Worm (Caenorhabditis elegans): Measurements from ENCODE around the gene srt-40.

Gene srt-40

ce11 chrV:2233177-2233576, 27.1 kb upstream of the srt-40 start, which contains the start of gene nhr-96:
Gene nhr-96, plus strand, starts transcription at chrV:2233477.
- no peak for TF ChIP-seq T22C8.4 (GFP tag; IDR thresholded peaks at IDR 0.05)
- TF ChIP-seq flt-1 (GFP tag; IDR thresholded peaks at IDR 0.05) = no peak
- TF ChIP-seq ref-1 (GFP tag; conservative IDR thresholded peaks at IDR 0.05) = no peak
- TF ChIP-seq ztf-29 (GFP tag; IDR thresholded peaks at IDR 0.05) = no peak
- no peak for TF ChIP-seq cog-1 (tag; optimal IDR thresholded peaks at IDR 0.05)
- no peak for TF ChIP-seq tab-1 (GFP tag; IDR thresholded peaks at IDR 0.05)
- no peak for TF ChIP-seq klf-2 (GFP tag; conservative IDR thresholded peaks at IDR 0.05)
- TF ChIP-seq ztf-23 (GFP tag; IDR thresholded peaks at IDR 0.05) = no peak
- TF ChIP-seq med-1 (GFP tag; optimal IDR thresholded peaks at IDR 0.05; ENCODE audit: insufficient read depth) = no peak

ce11 chrV:2230912-2231311, 24.8 kb upstream of the srt-40 start, which contains the start of gene nhr-134:
Gene nhr-134, plus strand, starts transcription at chrV:2231223.
- TF ChIP-seq ztf-23 (GFP tag; IDR thresholded peaks at IDR 0.05) (no peak), klf-2 (GFP tag; conservative IDR thresholded peaks at IDR 0.05) (no peak), tab-1 (GFP tag; IDR thresholded peaks at IDR 0.05) (no peak), flt-1 (GFP tag; IDR thresholded peaks at IDR 0.05) (no peak), ref-1 (GFP tag; conservative IDR thresholded peaks at IDR 0.05) (no peak), T22C8.4 (GFP tag; IDR thresholded peaks at IDR 0.05) (no peak), med-1 (GFP tag; optimal IDR thresholded peaks at IDR 0.05; ENCODE audit: insufficient read depth) (no peak), cog-1 (tag; optimal IDR thresholded peaks at IDR 0.05) (no peak), ztf-29 (GFP tag; IDR thresholded peaks at IDR 0.05) (no peak)

- TF ChIP-seq flt-1 (GFP tag; IDR thresholded peaks at IDR 0.05) (no peak), T22C8.4 (GFP tag; IDR thresholded peaks at IDR 0.05) (no peak), ztf-23 (GFP tag; IDR thresholded peaks at IDR 0.05) (no peak), klf-2 (GFP tag; conservative IDR thresholded peaks at IDR 0.05) (no peak), med-1 (GFP tag; optimal IDR thresholded peaks at IDR 0.05; ENCODE audit: insufficient read depth) (no peak), ref-1 (GFP tag; conservative IDR thresholded peaks at IDR 0.05) (no peak), cog-1 (tag; optimal IDR thresholded peaks at IDR 0.05) (no peak), ztf-29 (GFP tag; IDR thresholded peaks at IDR 0.05) (no peak), tab-1 (GFP tag; IDR thresholded peaks at IDR 0.05) (no peak)
Measured at ce11 chrV:2228781-2229180, 22.7 kb upstream of the srt-40 start, which contains the start of gene nhr-126. Gene nhr-126, plus strand, starts transcription at chrV:2229081.

ce11 chrV:2226903-2227302, 20.8 kb upstream of the srt-40 start, which contains the start of gene nhr-18:
Gene nhr-18, plus strand, starts transcription at chrV:2227203.
- TF ChIP-seq med-1 (GFP tag; optimal IDR thresholded peaks at IDR 0.05; ENCODE audit: insufficient read depth) = no peak
- TF ChIP-seq klf-2 (GFP tag; conservative IDR thresholded peaks at IDR 0.05) = no peak
- no peak for TF ChIP-seq T22C8.4 (GFP tag; IDR thresholded peaks at IDR 0.05)
- TF ChIP-seq tab-1 (GFP tag; IDR thresholded peaks at IDR 0.05) = no peak
- TF ChIP-seq ref-1 (GFP tag; conservative IDR thresholded peaks at IDR 0.05) = no peak
- no peak for TF ChIP-seq flt-1 (GFP tag; IDR thresholded peaks at IDR 0.05)
- no peak for TF ChIP-seq cog-1 (tag; optimal IDR thresholded peaks at IDR 0.05)
- TF ChIP-seq ztf-29 (GFP tag; IDR thresholded peaks at IDR 0.05) = no peak
- TF ChIP-seq ztf-23 (GFP tag; IDR thresholded peaks at IDR 0.05) = no peak

- TF ChIP-seq cog-1 (tag; optimal IDR thresholded peaks at IDR 0.05) (no peak), med-1 (GFP tag; optimal IDR thresholded peaks at IDR 0.05; ENCODE audit: insufficient read depth) (no peak), ztf-29 (GFP tag; IDR thresholded peaks at IDR 0.05) (no peak), ref-1 (GFP tag; conservative IDR thresholded peaks at IDR 0.05) (no peak), klf-2 (GFP tag; conservative IDR thresholded peaks at IDR 0.05) (no peak), tab-1 (GFP tag; IDR thresholded peaks at IDR 0.05) (no peak), T22C8.4 (GFP tag; IDR thresholded peaks at IDR 0.05) (no peak), ztf-23 (GFP tag; IDR thresholded peaks at IDR 0.05) (no peak), flt-1 (GFP tag; IDR thresholded peaks at IDR 0.05) (no peak)
Measured at ce11 chrV:2225130-2225529, 19.0 kb upstream of the srt-40 start, which contains the start of gene nhr-103. Gene nhr-103, plus strand, starts transcription at chrV:2225430.

ce11 chrV:2221764-2222163, 15.7 kb upstream of the srt-40 start, which contains the start of gene nhr-128:
Gene nhr-128, plus strand, starts transcription at chrV:2222064.
- TF ChIP-seq ref-1 (GFP tag; conservative IDR thresholded peaks at IDR 0.05) (no peak), flt-1 (GFP tag; IDR thresholded peaks at IDR 0.05) (no peak), klf-2 (GFP tag; conservative IDR thresholded peaks at IDR 0.05) (no peak), T22C8.4 (GFP tag; IDR thresholded peaks at IDR 0.05) (no peak), ztf-23 (GFP tag; IDR thresholded peaks at IDR 0.05) (no peak), cog-1 (tag; optimal IDR thresholded peaks at IDR 0.05) (no peak), ztf-29 (GFP tag; IDR thresholded peaks at IDR 0.05) (no peak), med-1 (GFP tag; optimal IDR thresholded peaks at IDR 0.05; ENCODE audit: insufficient read depth) (no peak), tab-1 (GFP tag; IDR thresholded peaks at IDR 0.05) (no peak)

ce11 chrV:2218803-2219202, 12.7 kb upstream of the srt-40 start, which contains the start of gene nhr-56:
Gene nhr-56, plus strand, starts transcription at chrV:2219004.
- TF ChIP-seq ztf-23 (GFP tag; IDR thresholded peaks at IDR 0.05) = no peak
- TF ChIP-seq cog-1 (tag; optimal IDR thresholded peaks at IDR 0.05) = no peak
- no peak for TF ChIP-seq T22C8.4 (GFP tag; IDR thresholded peaks at IDR 0.05)
- TF ChIP-seq med-1 (GFP tag; optimal IDR thresholded peaks at IDR 0.05; ENCODE audit: insufficient read depth) = no peak
- no peak for TF ChIP-seq flt-1 (GFP tag; IDR thresholded peaks at IDR 0.05)

- TF ChIP-seq flt-1 (GFP tag; IDR thresholded peaks at IDR 0.05) (no peak), tab-1 (GFP tag; IDR thresholded peaks at IDR 0.05) (no peak), klf-2 (GFP tag; conservative IDR thresholded peaks at IDR 0.05) (no peak), T22C8.4 (GFP tag; IDR thresholded peaks at IDR 0.05) (no peak), ztf-23 (GFP tag; IDR thresholded peaks at IDR 0.05) (no peak), cog-1 (tag; optimal IDR thresholded peaks at IDR 0.05) (no peak), med-1 (GFP tag; optimal IDR thresholded peaks at IDR 0.05; ENCODE audit: insufficient read depth) (no peak), ref-1 (GFP tag; conservative IDR thresholded peaks at IDR 0.05) (no peak), ztf-29 (GFP tag; IDR thresholded peaks at IDR 0.05) (no peak)
Measured at ce11 chrV:2216927-2217326, 10.8 kb upstream of the srt-40 start.

ce11 chrV:2215352-2215751, 9.3 kb upstream of the srt-40 start, which contains the start of gene nstp-8:
Gene nstp-8, plus strand, starts transcription at chrV:2215652.
- no peak for TF ChIP-seq med-1 (GFP tag; optimal IDR thresholded peaks at IDR 0.05; ENCODE audit: insufficient read depth)

Data from whole organism, midembryonic.